Fruit fly (Drosophila melanogaster): ENCODE results near the gene dnt.

Gene dnt

dm6 chr2L:19317778-19318177, 45.2 kb downstream of the dnt start (continued):
- TF ChIP-seq scrt (GFP tag; optimal IDR thresholded peaks at IDR 0.05) (no peak), Pdp1 (GFP tag; optimal IDR thresholded peaks at IDR 0.05) (no peak), Mad (GFP tag; optimal IDR thresholded peaks at IDR 0.05) (no peak), Sox102F (GFP tag; optimal IDR thresholded peaks at IDR 0.05) (peak; percentile 36), wdn (GFP tag; IDR thresholded peaks at IDR 0.05) (no peak), chif (GFP tag; optimal IDR thresholded peaks at IDR 0.05) (peak in 1 of 2 experiments; percentile 13), CG17612 (GFP tag; IDR thresholded peaks at IDR 0.05) (no peak), Scr (GFP tag; IDR thresholded peaks at IDR 0.05; ENCODE audit: partially characterized antibody) (no peak), zfh2 (GFP tag; optimal IDR thresholded peaks at IDR 0.05) (no peak), ems (GFP tag; optimal IDR thresholded peaks at IDR 0.05) (no peak), CG4820 (GFP tag; optimal IDR thresholded peaks at IDR 0.05) (no peak), kni (GFP tag; optimal IDR thresholded peaks at IDR 0.05) (no peak), gcm (GFP tag; optimal IDR thresholded peaks at IDR 0.05) (no peak), croc (GFP tag; conservative IDR thresholded peaks at IDR 0.05) (no peak), CoRest (tag; optimal IDR thresholded peaks at IDR 0.05) (peak; percentile 6), CG18476 (GFP tag; optimal IDR thresholded peaks at IDR 0.05) (no peak), Abd-B (GFP tag; optimal IDR thresholded peaks at IDR 0.05) (no peak), stc (GFP tag; IDR thresholded peaks at IDR 0.05) (no peak), CG1602 (GFP tag; optimal IDR thresholded peaks at IDR 0.05) (no peak), fru (optimal IDR thresholded peaks at IDR 0.05) (no peak), ham (GFP tag; IDR thresholded peaks at IDR 0.05) (no peak), Neu2 (GFP tag; optimal IDR thresholded peaks at IDR 0.05; ENCODE audit: borderline replicate concordance) (no peak), CG2199 (GFP tag; IDR thresholded peaks at IDR 0.05) (no peak), Hr78 (GFP tag; optimal IDR thresholded peaks at IDR 0.05) (no peak), CG18262 (tag; optimal IDR thresholded peaks at IDR 0.05) (peak; percentile 17), dmrt11E (tag; optimal IDR thresholded peaks at IDR 0.05) (peak; percentile 41), CG8388 (GFP tag; optimal IDR thresholded peaks at IDR 0.05) (peak; percentile 21), Sry-β (GFP tag; optimal IDR thresholded peaks at IDR 0.05) (no peak), CG11456 (GFP tag; IDR thresholded peaks at IDR 0.05) (no peak), CG34224 (GFP tag; IDR thresholded peaks at IDR 0.05; ENCODE audit: partially characterized antibody) (no peak), CG7271 (tag; optimal IDR thresholded peaks at IDR 0.05) (no peak), corto (GFP tag; optimal IDR thresholded peaks at IDR 0.05) (no peak), Aef1 (GFP tag; IDR thresholded peaks at IDR 0.05) (no peak), CG12942 (GFP tag; optimal IDR thresholded peaks at IDR 0.05) (no peak), Sry-δ (GFP tag; optimal IDR thresholded peaks at IDR 0.05) (no peak), tll (GFP tag; optimal IDR thresholded peaks at IDR 0.05) (no peak), CG12659 (GFP tag; optimal IDR thresholded peaks at IDR 0.05) (no peak), dpn (GFP tag; optimal IDR thresholded peaks at IDR 0.05) (no peak), Ssrp (tag; optimal IDR thresholded peaks at IDR 0.05) (peak; percentile 12), insv (GFP tag; optimal IDR thresholded peaks at IDR 0.05) (no peak), amos (GFP tag; IDR thresholded peaks at IDR 0.05; ENCODE audit: partially characterized antibody) (no peak), HLH54F (GFP tag; optimal IDR thresholded peaks at IDR 0.05) (no peak), CG18011 (GFP tag; optimal IDR thresholded peaks at IDR 0.05) (no peak), nmo (GFP tag; optimal IDR thresholded peaks at IDR 0.05) (no peak), Atf-2 (GFP tag; optimal IDR thresholded peaks at IDR 0.05) (no peak), CG10147 (GFP tag; optimal IDR thresholded peaks at IDR 0.05) (no peak), jigr1 (GFP tag; IDR thresholded peaks at IDR 0.05) (no peak), CG2678 (tag; optimal IDR thresholded peaks at IDR 0.05) (no peak), CG12219 (GFP tag; optimal IDR thresholded peaks at IDR 0.05) (no peak), CG17361 (GFP tag; IDR thresholded peaks at IDR 0.05) (0 out of 3 replicates have a peak, but pooled peaks have one; percentile 21)

Data from whole organism, embryonic.